Worm (Caenorhabditis elegans): ENCODE data around the gene cpin-1.

ce11 chrIV:9490320-9490719 lies 39.8 kb downstream of the cpin-1 start, which contains the start of gene sru-6:
- no peak for TF ChIP-seq alr-1 (tag; optimal IDR thresholded peaks at IDR 0.05)
- TF ChIP-seq lin-39 (tag; optimal IDR thresholded peaks at IDR 0.05), result no peak
- no peak for TF ChIP-seq zag-1 (tag; optimal IDR thresholded peaks at IDR 0.05)
- no peak for TF ChIP-seq snpc-4 (tag; optimal IDR thresholded peaks at IDR 0.05)
- no peak for TF ChIP-seq ceh-82 (tag; optimal IDR thresholded peaks at IDR 0.05)
- TF ChIP-seq ztf-11 (tag; optimal IDR thresholded peaks at IDR 0.05), result no peak
- TF ChIP-seq nhr-77 (tag; optimal IDR thresholded peaks at IDR 0.05), result no peak
- no peak for TF ChIP-seq mdl-1 (tag; optimal IDR thresholded peaks at IDR 0.05)
- no peak for TF ChIP-seq ZK546.5 (tag; optimal IDR thresholded peaks at IDR 0.05)
- no peak for TF ChIP-seq nhr-23 (tag; optimal IDR thresholded peaks at IDR 0.05)
- TF ChIP-seq F13H6.1 (tag; optimal IDR thresholded peaks at IDR 0.05), result no peak
- no peak for TF ChIP-seq mab-5 (tag; optimal IDR thresholded peaks at IDR 0.05)
